Fruit fly (Drosophila melanogaster) Kc167 (cell line): Measurements from ENCODE around the gene CG31743.

ENCODE experiments used
- Myc ChIP-seq: fragments of >200 bp; optimal IDR thresholded peaks from 2 replicates; lab custom pipeline; 2017; ENCODE audit warnings: missing external identifiers
- Sin3A ChIP-seq: fragments of >200 bp; optimal IDR thresholded peaks from 2 replicates; lab custom pipeline; 2018; ENCODE audit warnings: missing external identifiers
- h ChIP-seq: fragments of >200 bp; optimal IDR thresholded peaks from 3 replicates; lab custom pipeline; 2018; ENCODE audit warnings: missing external identifiers
- insv ChIP-seq: fragments of >200 bp; optimal IDR thresholded peaks from 3 replicates; lab custom pipeline; 2018; ENCODE audit warnings: missing external identifiers
- psq ChIP-seq: fragments of >200 bp; optimal IDR thresholded peaks from 2 replicates; lab custom pipeline; 2017; ENCODE audit warnings: missing external identifiers
- ttk ChIP-seq: sonication (Bioruptor generic); optimal IDR thresholded peaks from 2 replicates; lab custom pipeline; 2017; ENCODE audit warnings: missing external identifiers

DNA sequence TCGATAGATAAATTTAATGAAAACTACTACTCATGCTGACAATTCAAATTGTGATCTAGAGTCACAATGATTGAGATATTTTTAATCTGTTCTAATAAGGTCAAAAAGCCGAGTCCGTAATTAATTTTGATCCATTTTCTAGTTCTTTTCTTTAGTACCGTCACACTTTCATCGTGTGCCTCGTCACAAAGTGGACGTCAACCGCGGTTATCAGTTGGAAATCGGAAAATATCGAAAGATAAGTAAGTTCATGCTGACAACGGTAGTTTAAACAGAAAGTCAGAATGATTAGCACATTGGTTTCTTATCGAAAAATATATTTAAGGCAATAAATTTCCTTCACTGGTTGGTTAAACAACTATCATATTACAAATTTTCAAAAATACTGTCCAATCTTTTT is 28.9 kb upstream of the CG31743 start:
- TF ChIP-seq psq (lab: Kevin White, UChicago) (no peak), Sin3A (lab: Kevin White, UChicago) (no peak), insv (lab: Kevin White, UChicago) (no peak), h (lab: Kevin White, UChicago) (no peak), Myc (no peak), ttk (lab: Kevin White, UChicago) (no peak)
